Worm (Caenorhabditis elegans): ENCODE results near the gene F53G2.2.

ce11 chrII:2442979-2443378, 38.7 kb upstream of the F53G2.2 start, which contains the start of gene vab-19:
- no peak for TF ChIP-seq snpc-4 (GFP tag; optimal IDR thresholded peaks at IDR 0.05)
- no peak for TF ChIP-seq snpc-4 (tag; optimal IDR thresholded peaks at IDR 0.05)
- TF ChIP-seq T26A5.8 (tag; optimal IDR thresholded peaks at IDR 0.05): no peak
- TF ChIP-seq F33H1.4 (GFP tag; IDR thresholded peaks at IDR 0.05): no peak
- TF ChIP-seq zfh-2 (GFP tag; conservative IDR thresholded peaks at IDR 0.05): no peak
- no peak for TF ChIP-seq lin-40 (tag; optimal IDR thresholded peaks at IDR 0.05)
- TF ChIP-seq aptf-2 (GFP tag; conservative IDR thresholded peaks at IDR 0.05): no peak
- TF ChIP-seq nhr-120 (GFP tag; IDR thresholded peaks at IDR 0.05): no peak
- TF ChIP-seq ama-1 (optimal IDR thresholded peaks at IDR 0.05): no peak
- TF ChIP-seq ama-1 (GFP tag; optimal IDR thresholded peaks at IDR 0.05): no peak
- TF ChIP-seq lin-26 (GFP tag; IDR thresholded peaks at IDR 0.05): no peak
- TF ChIP-seq nfya-1 (tag; optimal IDR thresholded peaks at IDR 0.05; ENCODE audit: borderline replicate concordance, insufficient read depth): no peak
- TF ChIP-seq Y79H2A.3 (GFP tag; conservative IDR thresholded peaks at IDR 0.05): no peak
- TF ChIP-seq unc-130 (GFP tag; optimal IDR thresholded peaks at IDR 0.05): no peak
- TF ChIP-seq lag-1 (GFP tag; IDR thresholded peaks at IDR 0.05): no peak
- TF ChIP-seq die-1 (tag; optimal IDR thresholded peaks at IDR 0.05): no peak
